Fruit fly (Drosophila melanogaster) whole organism, wandering third instar larva: ENCODE results near the gene CG33688.

Experiments used
- Abd-B ChIP-seq: fragments of >200 bp; optimal IDR thresholded peaks from 2 replicates; lab custom pipeline; 2017; ENCODE audit warnings: missing biosample characterization, missing genetic modification characterization
- CG32264 ChIP-seq: fragments of 200-800 bp; sonication (Bioruptor generic); optimal IDR thresholded peaks from 2 replicates; lab custom pipeline; 2016; ENCODE audit warnings: missing biosample characterization, missing genetic modification characterization
- CG9705 ChIP-seq: fragments of 200-800 bp; sonication (Bioruptor generic); optimal IDR thresholded peaks from 2 replicates; lab custom pipeline; 2018; ENCODE audit warnings: missing biosample characterization, mild to moderate bottlenecking, missing genetic modification characterization
- CrebA ChIP-seq: fragments of 200-800 bp; sonication (Bioruptor generic); optimal IDR thresholded peaks from 2 replicates; lab custom pipeline; 2016; ENCODE audit warnings: missing biosample characterization, mild to moderate bottlenecking, missing genetic modification characterization, borderline replicate concordance
- Dfd ChIP-seq: fragments of >200 bp; optimal IDR thresholded peaks from 2 replicates; lab custom pipeline; 2017; ENCODE audit warnings: missing biosample characterization, missing genetic modification characterization
- Dif ChIP-seq: fragments of 200-275, 200-300 bp; sonication (Bioruptor generic); optimal IDR thresholded peaks from 2 replicates; lab custom pipeline; 2018; ENCODE audit warnings: missing biosample characterization, missing genetic modification characterization; ENCODE audit not compliant: partially characterized antibody
- GATAd ChIP-seq: sonication (Bioruptor generic); optimal IDR thresholded peaks from 2 replicates; lab custom pipeline; 2016; ENCODE audit warnings: missing biosample characterization, missing genetic modification characterization
- HLH106 ChIP-seq: fragments of 200-800 bp; optimal IDR thresholded peaks from 3 replicates; lab custom pipeline; 2019; ENCODE audit warnings: missing biosample characterization, mild to moderate bottlenecking, missing genetic modification characterization, moderate library complexity
- Hnf4 ChIP-seq: fragments of 200-800 bp; sonication (Bioruptor generic); optimal IDR thresholded peaks from 2 replicates; lab custom pipeline; 2016; ENCODE audit warnings: missing biosample characterization, mild to moderate bottlenecking, missing genetic modification characterization
- Hr78 ChIP-seq: fragments of >200 bp; optimal IDR thresholded peaks from 2 replicates; lab custom pipeline; 2017; ENCODE audit warnings: missing biosample characterization, missing genetic modification characterization
- Hr83 ChIP-seq: fragments of 200-300 bp; sonication (Bioruptor generic); optimal IDR thresholded peaks from 2 replicates; lab custom pipeline; 2016; ENCODE audit warnings: missing biosample characterization, mild to moderate bottlenecking, missing genetic modification characterization, moderate library complexity; ENCODE audit not compliant: poor library complexity, severe bottlenecking
- Jra ChIP-seq: sonication (Bioruptor generic); optimal IDR thresholded peaks from 2 replicates; lab custom pipeline; 2016; ENCODE audit warnings: missing biosample characterization, missing genetic modification characterization
- Mio ChIP-seq: sonication (Bioruptor generic); optimal IDR thresholded peaks from 2 replicates; lab custom pipeline; 2016; ENCODE audit warnings: missing biosample characterization, missing genetic modification characterization
- Myc ChIP-seq: fragments of >200 bp; optimal IDR thresholded peaks from 2 replicates; lab custom pipeline; 2017
- N ChIP-seq: fragments of >200 bp; optimal IDR thresholded peaks from 2 replicates; lab custom pipeline; 2018; ENCODE audit warnings: missing biosample characterization, missing external identifiers, missing genetic modification characterization
- OdsH ChIP-seq: fragments of 200-800 bp; sonication (Bioruptor generic); optimal IDR thresholded peaks from 2 replicates; lab custom pipeline; 2016; ENCODE audit warnings: missing biosample characterization, mild to moderate bottlenecking, missing genetic modification characterization
- Rel ChIP-seq, 2 experiments: fragments of 200-800 bp; sonication (Bioruptor generic) in 1 of 2; optimal IDR thresholded peaks; 2 replicates in 1 of 2; 3 replicates in 1 of 2; lab custom pipeline; 2016 to 2019; ENCODE audit warnings: mild to moderate bottlenecking in 2 of 2, missing biosample characterization in 2 of 2, missing genetic modification characterization in 2 of 2, moderate library complexity in 1 of 2
- Sp1 ChIP-seq: fragments of 200-800 bp; sonication (Bioruptor generic); optimal IDR thresholded peaks from 3 replicates; lab custom pipeline; 2019; ENCODE audit warnings: missing biosample characterization, mild to moderate bottlenecking, missing genetic modification characterization, moderate library complexity
- Vsx2 ChIP-seq: fragments of 200-300, 225-300 bp; sonication (Bioruptor generic); optimal IDR thresholded peaks from 2 replicates; lab custom pipeline; 2018; ENCODE audit warnings: missing biosample characterization, missing genetic modification characterization; ENCODE audit not compliant: partially characterized antibody
- br ChIP-seq: fragments of 200-800 bp; sonication (Bioruptor generic); optimal IDR thresholded peaks from 2 replicates; lab custom pipeline; 2016; ENCODE audit warnings: missing biosample characterization, missing genetic modification characterization
- brk ChIP-seq: fragments of 200-800 bp; sonication (Bioruptor generic); optimal IDR thresholded peaks from 2 replicates; lab custom pipeline; 2016; ENCODE audit warnings: missing biosample characterization, mild to moderate bottlenecking, missing genetic modification characterization
- dl ChIP-seq, 2 experiments: fragments of 175-275, 200-275 bp in 1 of 2; fragments of 200-275 bp in 1 of 2; sonication (Bioruptor generic); optimal IDR thresholded peaks; lab custom pipeline; 2018; ENCODE audit warnings: mild to moderate bottlenecking in 2 of 2, missing biosample characterization in 2 of 2, missing genetic modification characterization in 2 of 2, moderate library complexity in 2 of 2; ENCODE audit not compliant: partially characterized antibody in 2 of 2, insufficient read depth in 1 of 2
- dmrt93B ChIP-seq: fragments of 200-800 bp; sonication (Bioruptor generic); optimal IDR thresholded peaks from 2 replicates; lab custom pipeline; 2018; ENCODE audit warnings: missing biosample characterization, mild to moderate bottlenecking, missing genetic modification characterization
- dsf ChIP-seq: sonication (Bioruptor generic); optimal IDR thresholded peaks from 2 replicates; lab custom pipeline; 2016; ENCODE audit warnings: missing biosample characterization, missing genetic modification characterization, borderline replicate concordance
- ey ChIP-seq: fragments of 200-800 bp; sonication (Bioruptor generic); optimal IDR thresholded peaks from 2 replicates; lab custom pipeline; 2016; ENCODE audit warnings: missing biosample characterization, missing genetic modification characterization
- foxo ChIP-seq, 2 experiments: fragments of 200-800 bp; sonication (Bioruptor generic); optimal IDR thresholded peaks; 2 replicates in 1 of 2; 3 replicates in 1 of 2; lab custom pipeline; 2016 to 2017; ENCODE audit warnings: missing biosample characterization in 2 of 2, missing genetic modification characterization in 2 of 2
- fru ChIP-seq: fragments of 200-800 bp; sonication (Bioruptor generic); optimal IDR thresholded peaks from 3 replicates; lab custom pipeline; 2016; ENCODE audit warnings: missing biosample characterization, mild to moderate bottlenecking, missing genetic modification characterization
- h ChIP-seq: fragments of 200-800 bp; sonication (Bioruptor generic); optimal IDR thresholded peaks from 3 replicates; lab custom pipeline; 2016; ENCODE audit warnings: missing biosample characterization, mild to moderate bottlenecking, missing genetic modification characterization
- jim ChIP-seq: fragments of 175-275, 200-325 bp; sonication (Bioruptor generic); optimal IDR thresholded peaks from 2 replicates; lab custom pipeline; 2016; ENCODE audit warnings: missing biosample characterization, mild to moderate bottlenecking, missing genetic modification characterization
- lola ChIP-seq: fragments of >200 bp; optimal IDR thresholded peaks from 2 replicates; lab custom pipeline; 2017; ENCODE audit warnings: missing biosample characterization, missing genetic modification characterization
- pan ChIP-seq: fragments of >200 bp; optimal IDR thresholded peaks from 2 replicates; lab custom pipeline; 2017
- psq ChIP-seq: fragments of 200-800 bp; sonication (Bioruptor generic); optimal IDR thresholded peaks from 3 replicates; lab custom pipeline; 2017; ENCODE audit warnings: missing biosample characterization, mild to moderate bottlenecking, missing genetic modification characterization, moderate library complexity
- rgr ChIP-seq: fragments of 200-800 bp; sonication (Bioruptor generic); optimal IDR thresholded peaks from 3 replicates; lab custom pipeline; 2016; ENCODE audit warnings: missing biosample characterization, mild to moderate bottlenecking, missing genetic modification characterization
- sage ChIP-seq: fragments of 200-800 bp; sonication (Bioruptor generic); optimal IDR thresholded peaks from 2 replicates; lab custom pipeline; 2016; ENCODE audit warnings: missing biosample characterization, mild to moderate bottlenecking, missing genetic modification characterization
- sv ChIP-seq: fragments of 200-800 bp; sonication (Bioruptor generic); optimal IDR thresholded peaks from 3 replicates; lab custom pipeline; 2016; ENCODE audit warnings: missing biosample characterization, missing genetic modification characterization
- tai ChIP-seq: sonication (Bioruptor generic); optimal IDR thresholded peaks from 2 replicates; lab custom pipeline; 2016; ENCODE audit warnings: missing biosample characterization, missing genetic modification characterization
- usp ChIP-seq: fragments of >200 bp; optimal IDR thresholded peaks from 2 replicates; lab custom pipeline; 2017; ENCODE audit warnings: missing biosample characterization, missing genetic modification characterization
- woc ChIP-seq: sonication (Bioruptor generic); optimal IDR thresholded peaks from 2 replicates; lab custom pipeline; 2016; ENCODE audit warnings: missing biosample characterization, mild to moderate bottlenecking, missing genetic modification characterization

The CG33688 gene

dm6 chr3L:16202550-16202949 is 3.5 kb downstream of the CG33688 start (continued):
- TF ChIP-seq h (GFP tag; lab: Kevin White, UChicago) (peak; percentile 69), sage (GFP tag; lab: Kevin White, UChicago) (no peak), tai (GFP tag; lab: Kevin White, UChicago) (peak; percentile 52), dl (GFP tag; optimal IDR thresholded peaks at IDR 0.05; lab: Kevin White, UChicago; ENCODE audit: insufficient read depth in 1 of 2, partially characterized antibody in 2 of 2) (no peak), foxo (GFP tag; optimal IDR thresholded peaks at IDR 0.05; lab: Kevin White, UChicago) (peak in 1 of 2 experiments; percentile 65), Hr83 (GFP tag; lab: Kevin White, UChicago) (no peak), CrebA (no peak), fru (peak; percentile 62), pan (lab: Kevin White, UChicago) (no peak), dmrt93B (peak; percentile 37), Rel (GFP tag; optimal IDR thresholded peaks at IDR 0.05; lab: Kevin White, UChicago) (no peak), Rel (tag; optimal IDR thresholded peaks at IDR 0.05; lab: Kevin White, UChicago) (no peak), Hr78 (no peak)

- TF ChIP-seq Hr83 (GFP tag; lab: Kevin White, UChicago) = peak; percentile 48
- no peak for TF ChIP-seq N (GFP tag; lab: Kevin White, UChicago)
- peak; percentile 59 for TF ChIP-seq CrebA
- no peak for TF ChIP-seq pan (lab: Kevin White, UChicago)
- no peak for TF ChIP-seq Rel (GFP tag; optimal IDR thresholded peaks at IDR 0.05; lab: Kevin White, UChicago)
- TF ChIP-seq Rel (tag; optimal IDR thresholded peaks at IDR 0.05; lab: Kevin White, UChicago) = no peak
- TF ChIP-seq Dif (GFP tag; lab: Kevin White, UChicago) = no peak
- TF ChIP-seq sv = peak; percentile 41
- peak; percentile 33 for TF ChIP-seq sage (GFP tag; lab: Kevin White, UChicago)
- TF ChIP-seq brk = peak; percentile 11
- TF ChIP-seq Hnf4 (GFP tag; lab: Kevin White, UChicago) = peak; percentile 77
- TF ChIP-seq Hr78 = no peak
- peak; percentile 90 for TF ChIP-seq ey (GFP tag; lab: Kevin White, UChicago)
- peak; percentile 89 for TF ChIP-seq fru
- no peak for TF ChIP-seq GATAd (GFP tag; lab: Kevin White, UChicago)
- TF ChIP-seq br = peak; percentile 90
- no peak for TF ChIP-seq usp (GFP tag; lab: Kevin White, UChicago)
- no peak for TF ChIP-seq Dfd (GFP tag; lab: Kevin White, UChicago)
- no peak for TF ChIP-seq Abd-B (GFP tag; lab: Kevin White, UChicago)
- peak; percentile 75 to 89 for TF ChIP-seq foxo (GFP tag; optimal IDR thresholded peaks at IDR 0.05; lab: Kevin White, UChicago)
- TF ChIP-seq dsf (GFP tag; lab: Kevin White, UChicago) = no peak
- TF ChIP-seq Vsx2 (GFP tag; lab: Kevin White, UChicago) = no peak
- no peak for TF ChIP-seq CG9705
- TF ChIP-seq Sp1 = peak; percentile 77
- peak; percentile 72 for TF ChIP-seq woc
- TF ChIP-seq h (GFP tag; lab: Kevin White, UChicago) = peak; percentile 92
- TF ChIP-seq dmrt93B = peak; percentile 71
- TF ChIP-seq Mio = peak; percentile 59
- TF ChIP-seq lola (GFP tag; lab: Kevin White, UChicago) = no peak
- TF ChIP-seq Myc = no peak
- peak; percentile 72 for TF ChIP-seq psq
- peak; percentile 49 for TF ChIP-seq tai (GFP tag; lab: Kevin White, UChicago)
- TF ChIP-seq rgr (GFP tag; lab: Kevin White, UChicago) = peak; percentile 88
- TF ChIP-seq CG32264 = peak; percentile 46
- peak; percentile 77 for TF ChIP-seq HLH106 (tag; lab: Kevin White, UChicago)
- TF ChIP-seq Jra (GFP tag; lab: Kevin White, UChicago) = peak; percentile 59
- no peak for TF ChIP-seq jim (GFP tag; lab: Kevin White, UChicago)
- TF ChIP-seq dl (GFP tag; optimal IDR thresholded peaks at IDR 0.05; lab: Kevin White, UChicago; ENCODE audit: insufficient read depth in 1 of 2, partially characterized antibody in 2 of 2) = no peak
- peak; percentile 83 for TF ChIP-seq OdsH
These were observed 4.2 kb downstream of the CG33688 start for dm6 chr3L:16203236-16203635.
